Worm (Caenorhabditis elegans): ENCODE results near the gene fbxc-52.

fbxc-52 gene

ce11 chrII:3721016-3721415 lies 4.0 kb downstream of the fbxc-52 start, which contains the start of gene C46E10.3:
C46E10.3 (plus strand) TSS chrII:3721316.
- TF ChIP-seq madf-3 (GFP tag; IDR thresholded peaks at IDR 0.05), result no peak
- no peak for TF ChIP-seq T07F8.4 (tag; optimal IDR thresholded peaks at IDR 0.05)
- TF ChIP-seq mcd-1 (GFP tag; IDR thresholded peaks at IDR 0.05), result no peak
- TF ChIP-seq egl-18 (GFP tag; IDR thresholded peaks at IDR 0.05), result no peak
- no peak for TF ChIP-seq egrh-3 (GFP tag; IDR thresholded peaks at IDR 0.05)
- TF ChIP-seq him-1 (tag; optimal IDR thresholded peaks at IDR 0.05), result no peak
- no peak for TF ChIP-seq K12H6.12 (tag; optimal IDR thresholded peaks at IDR 0.05)

ce11 chrII:3724175-3724715 lies 7.2 kb downstream of the fbxc-52 start, which contains the start of gene C46E10.1:
C46E10.1 (plus strand) TSS chrII:3724225.
- TF ChIP-seq ztf-25 (GFP tag; IDR thresholded peaks at IDR 0.05), result no peak
- TF ChIP-seq madf-8 (GFP tag; conservative IDR thresholded peaks at IDR 0.05), result no peak
- no peak for TF ChIP-seq Y53F4B.3 (GFP tag; IDR thresholded peaks at IDR 0.05)
- no peak for TF ChIP-seq attf-5 (GFP tag; optimal IDR thresholded peaks at IDR 0.05)
- TF ChIP-seq madf-6 (GFP tag; IDR thresholded peaks at IDR 0.05), result no peak
- no peak for TF ChIP-seq let-607 (tag; optimal IDR thresholded peaks at IDR 0.05)
- TF ChIP-seq hrde-1 (tag; optimal IDR thresholded peaks at IDR 0.05; ENCODE audit: borderline replicate concordance), result no peak
- TF ChIP-seq Y67H2A.10 (GFP tag; conservative IDR thresholded peaks at IDR 0.05), result no peak
- TF ChIP-seq K11D2.4 (GFP tag; IDR thresholded peaks at IDR 0.05), result no peak
- TF ChIP-seq T26A5.8 (tag; optimal IDR thresholded peaks at IDR 0.05), result no peak
- TF ChIP-seq efl-1 (GFP tag; optimal IDR thresholded peaks at IDR 0.05), result no peak
- no peak for TF ChIP-seq atf-7 (tag; optimal IDR thresholded peaks at IDR 0.05)
- no peak for TF ChIP-seq dpff-1 (tag; optimal IDR thresholded peaks at IDR 0.05)

- TF ChIP-seq aptf-3 (GFP tag; IDR thresholded peaks at IDR 0.05) (no peak), C17E4.6 (GFP tag; IDR thresholded peaks at IDR 0.05) (no peak), ceh-27 (GFP tag; optimal IDR thresholded peaks at IDR 0.05) (no peak), nhr-120 (GFP tag; IDR thresholded peaks at IDR 0.05) (no peak), tbx-9 (tag; optimal IDR thresholded peaks at IDR 0.05; ENCODE audit: borderline replicate concordance) (no peak), cebp-1 (GFP tag; IDR thresholded peaks at IDR 0.05) (no peak), cebp-1 (tag; optimal IDR thresholded peaks at IDR 0.05) (no peak), F22D6.2 (tag; optimal IDR thresholded peaks at IDR 0.05) (no peak), attf-5 (GFP tag; optimal IDR thresholded peaks at IDR 0.05) (no peak), hmg-20 (GFP tag; IDR thresholded peaks at IDR 0.05) (no peak), nfyb-1 (GFP tag; IDR thresholded peaks at IDR 0.05) (no peak), die-1 (tag; optimal IDR thresholded peaks at IDR 0.05) (no peak), bed-1 (GFP tag; IDR thresholded peaks at IDR 0.05) (no peak), lin-40 (tag; optimal IDR thresholded peaks at IDR 0.05) (no peak), nhr-27 (tag; optimal IDR thresholded peaks at IDR 0.05) (no peak), ztf-28 (GFP tag; IDR thresholded peaks at IDR 0.05) (no peak), attf-3 (GFP tag; conservative IDR thresholded peaks at IDR 0.05) (no peak), gei-17 (GFP tag; optimal IDR thresholded peaks at IDR 0.05) (no peak), rpc-1 (optimal IDR thresholded peaks at IDR 0.05) (no peak), rpc-1 (tag; optimal IDR thresholded peaks at IDR 0.05) (no peak), pha-4 (tag; optimal IDR thresholded peaks at IDR 0.05) (no peak)
Observed at ce11 chrII:3727996-3728395, 10.9 kb downstream of the fbxc-52 start, which contains the start of gene C46E10.8. C46E10.8 (minus strand) TSS chrII:3728096.

All from whole organism, young adult.